Worm (Caenorhabditis elegans) whole organism, early embryonic: ENCODE results near the gene lin-31.

Experiments used
- B0310.2 ChIP-seq: sonication (generic microtip); optimal IDR thresholded peaks from 2 replicates; lab custom pipeline; 2016; ENCODE audit warnings: mild to moderate bottlenecking, missing genetic modification characterization, missing compliant biosample characterization
- F13C5.2 ChIP-seq: sonication (generic microtip); optimal IDR thresholded peaks from 2 replicates; lab custom pipeline; 2017; ENCODE audit warnings: mild to moderate bottlenecking, missing genetic modification characterization, inconsistent platforms, missing compliant biosample characterization
- aly-1 ChIP-seq: sonication (generic microtip); optimal IDR thresholded peaks from 2 replicates; lab custom pipeline; 2016; ENCODE audit warnings: missing genetic modification characterization, missing compliant biosample characterization
- ama-1 ChIP-seq: fragments of 150-350 bp; optimal IDR thresholded peaks from 2 replicates; lab custom pipeline; 2014
- ceh-13 ChIP-seq: fragments of 200-800 bp; sonication (Bioruptor generic); optimal IDR thresholded peaks from 2 replicates; lab custom pipeline; 2018; ENCODE audit warnings: mild to moderate bottlenecking, missing genetic modification characterization, missing compliant biosample characterization
- ceh-36 ChIP-seq: sonication (generic microtip); optimal IDR thresholded peaks from 2 replicates; lab custom pipeline; 2016; ENCODE audit warnings: missing genetic modification characterization, inconsistent platforms, missing compliant biosample characterization
- ets-7 ChIP-seq: sonication (generic microtip); optimal IDR thresholded peaks from 2 replicates; lab custom pipeline; 2016; ENCODE audit warnings: missing genotype, missing genetic modification characterization, missing compliant biosample characterization
- flt-1 ChIP-seq: fragments of 200-800 bp; sonication (Bioruptor generic); IDR thresholded peaks from 2 replicates; pipeline ENCODE4 v1.3.6; 2022; ENCODE audit warnings: missing genetic modification characterization, missing compliant biosample characterization
- hmbx-1 ChIP-seq: sonication (generic microtip); optimal IDR thresholded peaks from 2 replicates; lab custom pipeline; 2016; ENCODE audit warnings: mild to moderate bottlenecking, missing genetic modification characterization, missing compliant biosample characterization
- hmg-4 ChIP-seq: fragments of 200-800 bp; sonication (Bioruptor generic); optimal IDR thresholded peaks from 2 replicates; lab custom pipeline; 2018; ENCODE audit warnings: mild to moderate bottlenecking, missing genetic modification characterization, missing compliant biosample characterization
- hnd-1 ChIP-seq: sonication (generic microtip); optimal IDR thresholded peaks from 2 replicates; lab custom pipeline; 2016; ENCODE audit warnings: missing genetic modification characterization, missing compliant biosample characterization
- pes-1 ChIP-seq: fragments of 200-800 bp; sonication (Bioruptor generic); IDR thresholded peaks from 2 replicates; pipeline ENCODE4 v1.3.6; 2022; ENCODE audit warnings: missing genetic modification reagents, missing genetic modification characterization, missing compliant biosample characterization
- scrt-1 ChIP-seq: fragments of 200-800 bp; sonication (Bioruptor generic); IDR thresholded peaks from 2 replicates; pipeline ENCODE4 v1.3.6; 2022; ENCODE audit warnings: missing genetic modification characterization, missing compliant biosample characterization
- sea-1 ChIP-seq: fragments of 200-800 bp; sonication (Bioruptor generic); conservative IDR thresholded peaks from 2 replicates; pipeline ENCODE4 v1.3.6; 2022; ENCODE audit warnings: missing genetic modification characterization, missing compliant biosample characterization
- tbx-11 ChIP-seq: fragments of 200-800 bp; sonication (Bioruptor generic); IDR thresholded peaks from 2 replicates; pipeline ENCODE4 v1.3.6; 2022; ENCODE audit warnings: missing genetic modification characterization, missing compliant biosample characterization
- tbx-37 ChIP-seq: fragments of 200-800 bp; sonication (Bioruptor generic); conservative IDR thresholded peaks from 2 replicates; pipeline ENCODE4 v1.3.6; 2022; ENCODE audit warnings: missing genetic modification reagents, missing genetic modification characterization, missing compliant biosample characterization
- tra-4 ChIP-seq: sonication (generic microtip); optimal IDR thresholded peaks from 2 replicates; lab custom pipeline; 2017; ENCODE audit warnings: missing genetic modification characterization, missing compliant biosample characterization

The lin-31 gene

ce11 chrII:3967061-3967460 is 15.3 kb upstream of the lin-31 start:
- TF ChIP-seq scrt-1 (GFP tag; lab: Robert Waterston, UW) (no peak), aly-1 (tag; lab: Kevin White, UChicago) (no peak), ets-7 (tag; lab: Kevin White, UChicago) (no peak), ceh-36 (no peak), ama-1 (lab: Kevin White, UChicago) (no peak), tbx-37 (GFP tag; lab: Robert Waterston, UW) (no peak), ceh-13 (GFP tag; lab: Kevin White, UChicago) (no peak), hmg-4 (GFP tag; lab: Kevin White, UChicago) (no peak), sea-1 (GFP tag; lab: Robert Waterston, UW) (no peak), flt-1 (no peak), hmbx-1 (tag; lab: Kevin White, UChicago) (no peak), hnd-1 (no peak), pes-1 (GFP tag; lab: Robert Waterston, UW) (no peak)

- TF ChIP-seq pes-1 (GFP tag; lab: Robert Waterston, UW) = peak; percentile 39; the same call in 1 of the 2 replicates
- no peak for TF ChIP-seq ceh-13 (GFP tag; lab: Kevin White, UChicago)
These were observed 14.3 kb upstream of the lin-31 start for ce11 chrII:3968070-3968469.

ce11 chrII:3968808-3969207 is 13.5 kb upstream of the lin-31 start:
- 0 out of 2 replicates have a peak, but pooled peaks have one; percentile 12 for TF ChIP-seq tbx-37 (GFP tag; lab: Robert Waterston, UW)
- TF ChIP-seq hnd-1 = no peak
- TF ChIP-seq aly-1 (tag; lab: Kevin White, UChicago) = peak; percentile 41
- no peak for TF ChIP-seq ceh-13 (GFP tag; lab: Kevin White, UChicago)

ce11 chrII:3972153-3972552 is 10.2 kb upstream of the lin-31 start, which contains the start of gene K10G6.9:
Gene K10G6.9, plus strand, starts transcription at chrII:3972262.
- TF ChIP-seq tbx-11 = no peak
- TF ChIP-seq aly-1 (tag; lab: Kevin White, UChicago) = no peak
- no peak for TF ChIP-seq ceh-13 (GFP tag; lab: Kevin White, UChicago)
- no peak for TF ChIP-seq scrt-1 (GFP tag; lab: Robert Waterston, UW)
- TF ChIP-seq pes-1 (GFP tag; lab: Robert Waterston, UW) = no peak
- TF ChIP-seq tra-4 (tag; lab: Kevin White, UChicago) = no peak
- TF ChIP-seq tbx-37 (GFP tag; lab: Robert Waterston, UW) = no peak
- no peak for TF ChIP-seq flt-1
- no peak for TF ChIP-seq ets-7 (tag; lab: Kevin White, UChicago)

ce11 chrII:3974953-3975352 is 7.4 kb upstream of the lin-31 start, which contains the start of gene cank-26:
Gene cank-26, minus strand, starts transcription at chrII:3975065.
- TF ChIP-seq scrt-1 (GFP tag; lab: Robert Waterston, UW) (no peak), hmg-4 (GFP tag; lab: Kevin White, UChicago) (no peak), tbx-37 (GFP tag; lab: Robert Waterston, UW) (no peak), hnd-1 (no peak)

- TF ChIP-seq pes-1 (GFP tag; lab: Robert Waterston, UW) (no peak), flt-1 (no peak), aly-1 (tag; lab: Kevin White, UChicago) (no peak), ceh-13 (GFP tag; lab: Kevin White, UChicago) (no peak), F13C5.2 (no peak), B0310.2 (tag; lab: Kevin White, UChicago) (no peak), hmg-4 (GFP tag; lab: Kevin White, UChicago) (no peak), sea-1 (GFP tag; lab: Robert Waterston, UW) (no peak), tbx-11 (no peak), ceh-36 (no peak), ama-1 (lab: Kevin White, UChicago) (no peak), hnd-1 (no peak), tbx-37 (GFP tag; lab: Robert Waterston, UW) (no peak), tra-4 (tag; lab: Kevin White, UChicago) (no peak), hmbx-1 (tag; lab: Kevin White, UChicago) (no peak), scrt-1 (GFP tag; lab: Robert Waterston, UW) (no peak)
These were observed 6.4 kb upstream of the lin-31 start, which contains the start of gene dos-2 for ce11 chrII:3975942-3976341. Gene dos-2, plus strand, starts transcription at chrII:3976242.

ce11 chrII:3978198-3978597 is 4.2 kb upstream of the lin-31 start:
- TF ChIP-seq F13C5.2 = no peak
- no peak for TF ChIP-seq hmg-4 (GFP tag; lab: Kevin White, UChicago)
- TF ChIP-seq ama-1 (lab: Kevin White, UChicago) = no peak
- no peak for TF ChIP-seq tbx-11
- TF ChIP-seq tbx-37 (GFP tag; lab: Robert Waterston, UW) = no peak
- no peak for TF ChIP-seq flt-1
- no peak for TF ChIP-seq scrt-1 (GFP tag; lab: Robert Waterston, UW)
- no peak for TF ChIP-seq ets-7 (tag; lab: Kevin White, UChicago)
- TF ChIP-seq sea-1 (GFP tag; lab: Robert Waterston, UW) = no peak
- TF ChIP-seq ceh-36 = no peak
- no peak for TF ChIP-seq tra-4 (tag; lab: Kevin White, UChicago)
- no peak for TF ChIP-seq hnd-1

- TF ChIP-seq tra-4 (tag; lab: Kevin White, UChicago) (no peak), F13C5.2 (no peak), flt-1 (no peak), ceh-13 (GFP tag; lab: Kevin White, UChicago) (no peak), ceh-36 (no peak), sea-1 (GFP tag; lab: Robert Waterston, UW) (no peak), hmg-4 (GFP tag; lab: Kevin White, UChicago) (no peak), ets-7 (tag; lab: Kevin White, UChicago) (no peak), B0310.2 (tag; lab: Kevin White, UChicago) (no peak), tbx-37 (GFP tag; lab: Robert Waterston, UW) (no peak), hmbx-1 (tag; lab: Kevin White, UChicago) (no peak)
These were observed 2.0 kb upstream of the lin-31 start for ce11 chrII:3980373-3980772.
